Worm (Caenorhabditis elegans) whole organism, L4 larva: ENCODE measurements around the gene T11F8.12.
A peak's percentile ranks its signal among the peaks of the same experiment; 100 is the strongest.
"Not testable (repeated sequence)": the region's sequence is repeated elsewhere in the genome, so short reads cannot be mapped to it uniquely, and the experiment has no call there.

Experiments
- F49E8.2 ChIP-seq: sonication (generic microtip); optimal IDR thresholded peaks from 2 replicates; lab custom pipeline; 2016; ENCODE audit warnings: missing compliant biosample characterization, mild to moderate bottlenecking, missing genetic modification characterization, borderline replicate concordance
- Y48G9A.11 ChIP-seq: fragments of 200-800 bp; sonication (Bioruptor generic); IDR thresholded peaks from 2 replicates; pipeline ENCODE4 v1.3.6; 2022; ENCODE audit warnings: missing genetic modification reagents, missing genetic modification characterization, missing compliant biosample characterization
- ZK546.5 ChIP-seq, 2 experiments: sonication (generic microtip); optimal IDR thresholded peaks; 2 replicates each; lab custom pipeline; 2017; ENCODE audit warnings: missing biosample characterization in 2 of 2, missing genetic modification characterization in 2 of 2
- aha-1 ChIP-seq: fragments of 150-350 bp; peaks from one replicate; lab custom pipeline; 2014; ENCODE audit warnings: missing biosample characterization, missing genetic modification characterization
- aly-2 ChIP-seq: sonication (generic microtip); optimal IDR thresholded peaks from 2 replicates; lab custom pipeline; 2018; ENCODE audit warnings: missing biosample characterization, missing genetic modification characterization
- ama-1 ChIP-seq: fragments of 150-350 bp; optimal IDR thresholded peaks from 2 replicates; lab custom pipeline; 2014; ENCODE audit warnings: inconsistent platforms, mixed read lengths
- ceh-82 ChIP-seq: sonication (generic microtip); optimal IDR thresholded peaks from 2 replicates; lab custom pipeline; 2017; ENCODE audit warnings: missing biosample characterization, missing genetic modification characterization
- dmd-8 ChIP-seq: fragments of 200-800 bp; sonication (Bioruptor generic); IDR thresholded peaks from 2 replicates; pipeline ENCODE4 v1.3.6; 2022; ENCODE audit warnings: missing genetic modification characterization, missing compliant biosample characterization
- fkh-10 ChIP-seq: fragments of 150-350 bp; optimal IDR thresholded peaks from 2 replicates; lab custom pipeline; 2014; ENCODE audit warnings: missing biosample characterization, missing genetic modification reagents, missing genetic modification characterization
- hlh-30 ChIP-seq: sonication (generic microtip); optimal IDR thresholded peaks from 2 replicates; lab custom pipeline; 2017; ENCODE audit warnings: antibody characterized with exemption, mild to moderate bottlenecking, missing genetic modification characterization, missing compliant biosample characterization; ENCODE audit not compliant: insufficient read depth
- hmg-1.1 ChIP-seq: fragments of 200-800 bp; sonication (Bioruptor generic); IDR thresholded peaks from 2 replicates; pipeline ENCODE4 v1.3.6; 2022; ENCODE audit warnings: missing genetic modification reagents, missing genetic modification characterization, missing compliant biosample characterization
- jun-1 ChIP-seq: fragments of 150-350 bp; optimal IDR thresholded peaks from 2 replicates; lab custom pipeline; 2014; ENCODE audit warnings: missing biosample characterization, missing genetic modification reagents, missing genetic modification characterization
- lin-1 ChIP-seq: fragments of 200-800 bp; sonication (Bioruptor generic); IDR thresholded peaks from 2 replicates; pipeline ENCODE4 v1.3.6; 2022; ENCODE audit warnings: missing genetic modification reagents, missing genetic modification characterization, missing compliant biosample characterization
- lin-29 ChIP-seq: fragments of 200-800 bp; sonication (Bioruptor generic); IDR thresholded peaks from 2 replicates; pipeline ENCODE4 v1.3.6; 2022; ENCODE audit warnings: missing genetic modification reagents, missing genetic modification characterization, missing compliant biosample characterization
- lin-38 ChIP-seq: fragments of 200-800 bp; sonication (Bioruptor generic); IDR thresholded peaks from 2 replicates; pipeline ENCODE4 v1.3.6; 2022; ENCODE audit warnings: missing genetic modification reagents, missing genetic modification characterization, missing compliant biosample characterization
- lir-3 ChIP-seq: sonication (generic microtip); optimal IDR thresholded peaks from 2 replicates; lab custom pipeline; 2016; ENCODE audit warnings: mild to moderate bottlenecking, missing genetic modification characterization, missing compliant biosample characterization
- mdt-29 ChIP-seq: fragments of 200-800 bp; sonication (Bioruptor generic); IDR thresholded peaks from 2 replicates; pipeline ENCODE4 v1.3.6; 2022; ENCODE audit warnings: missing genetic modification reagents, missing genetic modification characterization, missing compliant biosample characterization
- mxl-2 ChIP-seq: fragments of 200-800 bp; sonication (Bioruptor generic); conservative IDR thresholded peaks from 2 replicates; pipeline ENCODE4 v1.3.6; 2022; ENCODE audit warnings: missing genetic modification reagents, missing genetic modification characterization, missing compliant biosample characterization
- nhr-102 ChIP-seq: sonication (generic microtip); optimal IDR thresholded peaks from 2 replicates; lab custom pipeline; 2016; ENCODE audit warnings: mild to moderate bottlenecking, missing genetic modification characterization, moderate library complexity, missing compliant biosample characterization
- nhr-11 ChIP-seq: fragments of 150-350 bp; optimal IDR thresholded peaks from 2 replicates; lab custom pipeline; 2014; ENCODE audit warnings: missing biosample characterization, missing genetic modification characterization
- nhr-25 ChIP-seq: sonication (generic microtip); optimal IDR thresholded peaks from 2 replicates; lab custom pipeline; 2017; ENCODE audit warnings: missing genetic modification characterization, mild to moderate bottlenecking, missing compliant biosample characterization, antibody characterized with exemption, moderate library complexity, borderline replicate concordance; ENCODE audit not compliant: insufficient read depth
- nhr-28 ChIP-seq: fragments of 150-350 bp; optimal IDR thresholded peaks from 2 replicates; lab custom pipeline; 2014; ENCODE audit warnings: missing biosample characterization, missing genetic modification characterization
- nhr-42 ChIP-seq: fragments of 200-800 bp; sonication (Bioruptor generic); IDR thresholded peaks from 2 replicates; pipeline ENCODE4 v1.3.6; 2022; ENCODE audit warnings: missing genetic modification characterization, missing compliant biosample characterization
- nhr-6 ChIP-seq: fragments of 150-350 bp; optimal IDR thresholded peaks from 2 replicates; lab custom pipeline; 2014; ENCODE audit warnings: missing biosample characterization, missing genetic modification characterization
- rbr-2 ChIP-seq: sonication (generic microtip); optimal IDR thresholded peaks from 2 replicates; lab custom pipeline; 2016; ENCODE audit warnings: missing genotype, missing genetic modification characterization, missing compliant biosample characterization
- snpc-1.2 ChIP-seq: fragments of 200-800 bp; sonication (Bioruptor generic); IDR thresholded peaks from 2 replicates; pipeline ENCODE4 v1.3.6; 2022; ENCODE audit warnings: missing genetic modification reagents, missing genetic modification characterization, missing compliant biosample characterization
- spr-3 ChIP-seq: fragments of 200-800 bp; sonication (Bioruptor generic); optimal IDR thresholded peaks from 2 replicates; lab custom pipeline; 2018; ENCODE audit warnings: mild to moderate bottlenecking, missing genetic modification characterization, missing compliant biosample characterization
- unc-130 ChIP-seq: sonication (generic microtip); optimal IDR thresholded peaks from 2 replicates; lab custom pipeline; 2016; ENCODE audit warnings: missing genetic modification reagents, missing genetic modification characterization, missing compliant biosample characterization
- zfp-2 ChIP-seq: sonication (generic microtip); optimal IDR thresholded peaks from 2 replicates; lab custom pipeline; 2016; ENCODE audit warnings: mild to moderate bottlenecking, missing genetic modification characterization, missing compliant biosample characterization
- ztf-11 ChIP-seq: fragments of 150-350 bp; optimal IDR thresholded peaks from 2 replicates; lab custom pipeline; 2014; ENCODE audit warnings: missing biosample characterization, missing genetic modification characterization

The T11F8.12 gene

DNA sequence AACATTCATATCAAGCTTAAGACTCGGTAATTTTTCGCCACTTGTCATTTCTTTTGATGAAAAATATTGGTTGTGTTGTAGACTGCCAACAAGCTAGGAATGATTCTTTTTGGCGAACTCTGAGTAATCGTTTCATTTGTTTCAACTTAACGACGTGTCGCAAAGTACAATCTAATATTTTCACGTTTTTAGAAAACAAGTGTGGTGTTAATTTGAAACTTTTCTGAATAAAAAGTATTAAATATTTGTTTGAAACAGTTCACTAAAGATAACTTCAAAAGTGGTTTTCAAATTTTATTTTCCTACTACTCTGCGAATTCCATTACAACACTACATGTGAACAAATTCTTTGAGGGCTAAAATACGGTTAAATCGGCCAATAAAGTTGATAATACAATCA, 5.7 kb downstream of the T11F8.12 start, which contains the start of gene T11F8.4:
T11F8.4 (minus strand) TSS at position 101 of the 400 bp plus-strand sequence.
- TF ChIP-seq spr-3 (GFP tag; lab: Kevin White, UChicago), result no peak
- no peak for TF ChIP-seq fkh-10 (GFP tag; lab: Kevin White, UChicago)
- no peak for TF ChIP-seq lin-1 (GFP tag; lab: Robert Waterston, UW)
- no peak for TF ChIP-seq ZK546.5 (tag; optimal IDR thresholded peaks at IDR 0.05; lab: Kevin White, UChicago)
- no peak for TF ChIP-seq nhr-11 (tag; lab: Kevin White, UChicago)
- no peak for TF ChIP-seq jun-1
- TF ChIP-seq rbr-2 (tag; lab: Kevin White, UChicago), result no peak
- no peak for TF ChIP-seq nhr-6 (tag; lab: Kevin White, UChicago)
- TF ChIP-seq zfp-2, result no peak
- no peak for TF ChIP-seq nhr-25 (tag; lab: Kevin White, UChicago)

DNA sequence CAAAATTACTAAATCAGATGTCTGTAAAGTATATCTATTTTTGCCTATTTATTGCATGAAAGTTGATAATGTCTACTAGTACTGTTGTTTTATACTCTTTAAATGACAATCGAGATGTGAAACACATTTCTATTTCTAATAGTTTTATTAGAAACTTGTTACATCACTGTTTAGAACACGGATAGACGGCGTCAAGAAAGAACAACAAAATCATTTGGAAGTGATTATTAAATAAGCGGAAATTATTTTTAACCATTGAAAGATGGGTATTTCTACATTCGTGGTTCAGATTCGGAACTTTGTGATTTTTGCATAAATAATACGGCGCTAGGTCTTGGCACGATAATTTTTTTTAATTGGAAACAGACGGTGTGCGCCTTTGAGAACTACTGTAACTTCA, 9.0 kb downstream of the T11F8.12 start:
- TF ChIP-seq Y48G9A.11 (GFP tag; lab: Robert Waterston, UW) (peak; percentile 13; the same call in 1 of the 2 replicates), snpc-1.2 (GFP tag; lab: Robert Waterston, UW) (peak; percentile 87), unc-130 (GFP tag; lab: Kevin White, UChicago) (peak; percentile 37), nhr-102 (tag; lab: Kevin White, UChicago) (no peak)

DNA sequence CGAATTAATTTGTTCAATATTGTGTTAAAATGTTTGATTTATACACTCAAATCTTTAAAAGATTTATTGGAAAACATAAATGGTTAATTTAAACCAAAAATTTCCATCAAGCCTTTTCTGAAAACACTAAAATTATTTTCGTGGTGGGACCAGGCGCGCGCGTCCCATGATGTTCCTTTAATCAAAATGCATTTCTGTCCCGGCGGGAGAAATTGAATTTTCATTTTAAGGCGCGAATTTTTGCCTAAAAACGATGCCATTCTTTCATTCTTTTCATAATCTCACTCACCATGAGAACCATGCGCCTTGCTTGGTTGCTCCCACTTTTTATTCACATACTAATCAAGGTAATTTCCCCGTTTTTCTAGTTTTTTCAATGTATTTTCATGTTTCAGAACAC, 12.4 kb downstream of the T11F8.12 start, which contains the start of gene rme-2:
rme-2 (plus strand) TSS at position 288 of the 400 bp plus-strand sequence.
- no peak for TF ChIP-seq nhr-28 (tag; lab: Kevin White, UChicago)
- 0 out of 2 replicates have a peak, but pooled peaks have one; percentile 35 for TF ChIP-seq Y48G9A.11 (GFP tag; lab: Robert Waterston, UW)
- TF ChIP-seq fkh-10 (GFP tag; lab: Kevin White, UChicago), result no peak
- no peak for TF ChIP-seq ztf-11 (tag; lab: Kevin White, UChicago)
- TF ChIP-seq snpc-1.2 (GFP tag; lab: Robert Waterston, UW), result peak; percentile 95
- TF ChIP-seq lin-29 (GFP tag; lab: Robert Waterston, UW), result no peak
- TF ChIP-seq F49E8.2 (tag; lab: Kevin White, UChicago), result peak; percentile 74
- no peak for TF ChIP-seq lir-3 (tag; lab: Kevin White, UChicago)
- TF ChIP-seq unc-130 (GFP tag; lab: Kevin White, UChicago), result peak; percentile 82

DNA sequence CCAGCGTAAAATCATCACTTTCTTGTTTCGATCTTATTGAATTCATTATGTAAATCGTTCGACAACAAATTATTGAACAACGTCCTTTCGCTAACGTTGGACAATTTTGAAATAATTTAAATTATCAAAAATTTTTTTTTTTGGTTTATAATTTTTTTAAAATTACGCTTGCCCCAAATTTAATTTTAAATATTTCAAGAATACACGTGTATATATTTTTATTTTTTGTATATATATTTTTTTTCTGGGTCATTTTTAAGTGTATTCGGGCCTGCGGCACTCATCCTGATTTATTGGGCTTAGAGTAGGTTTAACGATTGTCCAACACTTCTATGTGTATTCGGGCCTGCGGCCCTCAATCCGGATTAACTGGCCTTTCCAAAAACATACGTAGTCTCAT, 17.7 kb downstream of the T11F8.12 start, which contains the start of gene Y52D5A.2:
Y52D5A.2 (minus strand) TSS at position 101 of the 400 bp plus-strand sequence.
- peak; percentile 25 for TF ChIP-seq aha-1

DNA sequence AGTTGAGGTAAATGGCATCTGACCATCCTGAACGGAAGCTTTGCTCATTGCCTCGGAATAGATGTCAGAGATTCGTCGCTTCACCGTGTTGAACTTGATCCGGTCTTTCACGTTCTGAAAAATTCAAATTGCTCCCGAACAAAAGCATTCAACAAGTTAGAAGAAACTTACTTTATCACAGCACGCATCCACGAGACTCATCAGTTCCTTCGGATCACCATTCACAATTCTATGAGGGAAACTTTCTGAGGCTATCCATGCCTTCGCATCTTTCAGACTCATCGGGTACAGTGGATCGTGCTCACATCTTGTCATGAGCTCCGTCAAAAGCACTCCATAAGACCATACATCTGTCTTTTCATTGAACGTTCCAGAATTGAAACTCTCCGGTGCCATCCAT, 19.3 kb downstream of the T11F8.12 start:
- TF ChIP-seq lin-38, result no peak
- peak; percentile 92 for TF ChIP-seq aha-1

DNA sequence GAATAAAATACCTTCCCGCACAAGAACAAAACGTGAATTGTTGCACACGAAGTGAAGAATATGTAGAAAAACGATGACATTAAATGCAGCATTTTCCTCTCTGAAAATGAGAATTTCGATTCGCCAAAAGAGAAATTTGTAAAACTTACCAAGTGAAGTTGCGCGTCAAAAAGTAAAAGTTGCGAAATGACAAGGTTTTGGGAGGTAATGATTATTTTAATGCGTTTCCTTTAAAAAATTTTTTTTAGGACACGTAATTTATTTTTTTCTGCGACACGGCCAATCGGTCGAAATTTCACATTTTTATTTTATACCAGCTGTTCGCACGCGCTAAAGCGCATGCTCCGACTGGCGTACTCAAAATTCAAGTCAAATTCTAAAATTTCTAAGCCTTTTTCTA, 26.1 kb downstream of the T11F8.12 start, which contains the start of gene Y4C6A.3:
Y4C6A.3 (minus strand) TSS at position 101 of the 400 bp plus-strand sequence.
- not testable (repeated sequence) for TF ChIP-seq aly-2 (tag; lab: Kevin White, UChicago); snpc-1.2 (GFP tag; lab: Robert Waterston, UW); dmd-8 (GFP tag; lab: Robert Waterston, UW)
- TF ChIP-seq, all 104 proteins: peak for 0; not testable (repeated sequence) for 104

DNA sequence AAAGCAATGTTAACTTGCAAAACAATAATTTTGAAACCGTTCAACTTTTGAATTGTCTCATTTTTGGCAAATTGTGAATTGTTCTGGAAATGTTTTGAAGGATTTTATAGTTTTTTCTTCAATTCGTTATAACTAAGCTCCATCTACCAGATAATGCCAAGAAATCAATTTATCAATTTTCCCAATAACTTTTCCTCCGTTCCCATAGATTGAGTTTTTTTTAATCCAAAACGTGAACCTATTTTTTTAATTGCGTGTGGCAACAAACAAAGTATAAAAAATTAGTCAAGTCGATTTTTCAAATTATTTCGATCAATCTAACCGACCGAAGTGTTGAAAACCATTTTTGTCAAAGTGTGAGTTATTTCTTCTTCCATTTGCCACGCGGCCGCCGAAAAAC, 29.5 kb downstream of the T11F8.12 start, which contains the start of gene Y4C6A.4:
Y4C6A.4 (plus strand) TSS at position 301 of the 400 bp plus-strand sequence.
- TF ChIP-seq hmg-1.1 (GFP tag; lab: Robert Waterston, UW) (no peak), mdt-29 (no peak), ceh-82 (tag; lab: Kevin White, UChicago) (no peak), nhr-42 (GFP tag; lab: Robert Waterston, UW) (no peak), hlh-30 (tag; lab: Kevin White, UChicago) (no peak), rbr-2 (tag; lab: Kevin White, UChicago) (no peak), ama-1 (lab: Kevin White, UChicago) (no peak), mxl-2 (GFP tag; lab: Robert Waterston, UW) (no peak)
